Fruit fly (Drosophila melanogaster) whole organism, embryonic: Measurements from ENCODE around the gene cort.

Experiments used
- Bgb ChIP-seq: fragments of 200-800 bp; sonication (Bioruptor generic); IDR thresholded peaks from 2 replicates; pipeline ENCODE4 v1.3.6; 2022; ENCODE audit warnings: missing biosample characterization, missing genetic modification characterization; ENCODE audit not compliant: partially characterized antibody
- Blimp-1 ChIP-seq: fragments of 200-800 bp; sonication (Bioruptor generic); optimal IDR thresholded peaks from 3 replicates; lab custom pipeline; 2018; ENCODE audit warnings: missing biosample characterization, missing genetic modification characterization, mild to moderate bottlenecking, moderate library complexity, missing genetic modification reagents
- CG10565 ChIP-seq: fragments of 200-800 bp; sonication (Bioruptor generic); optimal IDR thresholded peaks from 3 replicates; lab custom pipeline; 2016; ENCODE audit warnings: missing biosample characterization, mild to moderate bottlenecking, missing genetic modification characterization
- CG10979 ChIP-seq: fragments of 200-800 bp; sonication (Bioruptor generic); optimal IDR thresholded peaks from 2 replicates; lab custom pipeline; 2018; ENCODE audit warnings: missing biosample characterization, mild to moderate bottlenecking, missing genetic modification characterization, moderate library complexity
- CG11398 ChIP-seq: fragments of 200-800 bp; sonication (Bioruptor generic); optimal IDR thresholded peaks from 2 replicates; lab custom pipeline; 2016; ENCODE audit warnings: missing biosample characterization, missing genetic modification characterization
- CG13296 ChIP-seq: fragments of 200-800 bp; sonication (Bioruptor generic); optimal IDR thresholded peaks from 3 replicates; lab custom pipeline; 2018; ENCODE audit warnings: missing biosample characterization, mild to moderate bottlenecking, missing genetic modification characterization
- CG13424 ChIP-seq: fragments of 200-800 bp; sonication (Bioruptor generic); optimal IDR thresholded peaks from 2 replicates; lab custom pipeline; 2019; ENCODE audit warnings: missing biosample characterization, mild to moderate bottlenecking, missing genetic modification characterization, moderate library complexity
- CG13894 ChIP-seq: fragments of 200-800 bp; sonication (Bioruptor generic); optimal IDR thresholded peaks from 3 replicates; lab custom pipeline; 2018; ENCODE audit warnings: missing biosample characterization, mild to moderate bottlenecking, missing genetic modification characterization, moderate library complexity
- CG14860 ChIP-seq: fragments of 200-800 bp; sonication (Bioruptor generic); IDR thresholded peaks from 3 replicates; pipeline ENCODE4 v1.3.6; 2022; ENCODE audit warnings: missing biosample characterization, missing genetic modification characterization; ENCODE audit not compliant: partially characterized antibody
- CG15479 ChIP-seq: fragments of 200-800 bp; sonication (Bioruptor generic); optimal IDR thresholded peaks from 3 replicates; lab custom pipeline; 2019; ENCODE audit warnings: missing biosample characterization, mild to moderate bottlenecking, missing genetic modification characterization, moderate library complexity
- CG1647 ChIP-seq: fragments of 200-800 bp; sonication (Bioruptor generic); optimal IDR thresholded peaks from 3 replicates; lab custom pipeline; 2016; ENCODE audit warnings: missing biosample characterization, missing genetic modification characterization
- CG17568 ChIP-seq: fragments of 200-800 bp; sonication (Bioruptor generic); optimal IDR thresholded peaks from 2 replicates; lab custom pipeline; 2018; ENCODE audit warnings: missing biosample characterization, mild to moderate bottlenecking, missing genetic modification characterization, moderate library complexity
- CG17612 ChIP-seq: fragments of 200-800 bp; sonication (Bioruptor generic); IDR thresholded peaks from 2 replicates; pipeline ENCODE4 v1.3.6; 2022; ENCODE audit warnings: missing biosample characterization, missing genetic modification characterization
- CG17829 ChIP-seq: fragments of 200-800 bp; optimal IDR thresholded peaks from 2 replicates; lab custom pipeline; 2019; ENCODE audit warnings: missing biosample characterization, mild to moderate bottlenecking, missing genetic modification characterization, moderate library complexity
- CG30020 ChIP-seq: fragments of 200-800 bp; optimal IDR thresholded peaks from 2 replicates; lab custom pipeline; 2019; ENCODE audit warnings: missing biosample characterization, mild to moderate bottlenecking, missing genetic modification characterization, moderate library complexity
- CG3726 ChIP-seq: fragments of 200-800 bp; sonication (Bioruptor generic); IDR thresholded peaks from 3 replicates; pipeline ENCODE4, ENCODE4 v1.3.6; 2022; ENCODE audit warnings: missing biosample characterization, missing genetic modification characterization
- CG8290 ChIP-seq, 3 experiments: fragments of 200-800 bp; sonication (Bioruptor generic); optimal IDR thresholded peaks; 2 replicates each; lab custom pipeline; 2016 to 2019; ENCODE audit warnings: missing biosample characterization in 3 of 3, missing genetic modification characterization in 3 of 3, mild to moderate bottlenecking in 2 of 3, moderate library complexity in 1 of 3
- Dip2 ChIP-seq: fragments of 200-800 bp; sonication (Bioruptor generic); IDR thresholded peaks from 2 replicates; pipeline ENCODE4 v1.3.6; 2022; ENCODE audit warnings: missing biosample characterization, missing genetic modification characterization
- Dll ChIP-seq: fragments of 200-800 bp; sonication (Bioruptor generic); IDR thresholded peaks from 4 replicates; pipeline ENCODE4 v1.3.6; 2022; ENCODE audit warnings: missing biosample characterization, missing genetic modification characterization; ENCODE audit not compliant: partially characterized antibody
- ERR ChIP-seq: fragments of 200-800 bp; sonication (Bioruptor generic); optimal IDR thresholded peaks from 2 replicates; lab custom pipeline; 2016; ENCODE audit warnings: missing biosample characterization, missing genetic modification characterization
- Hey ChIP-seq: fragments of 200-800 bp; sonication (Bioruptor generic); optimal IDR thresholded peaks from 3 replicates; lab custom pipeline; 2018; ENCODE audit warnings: missing biosample characterization, mild to moderate bottlenecking, missing genetic modification characterization
- HmgZ ChIP-seq: fragments of 200-800 bp; sonication (Bioruptor generic); optimal IDR thresholded peaks from 2 replicates; lab custom pipeline; 2018; ENCODE audit warnings: missing biosample characterization, mild to moderate bottlenecking, missing genetic modification characterization
- Hr51 ChIP-seq, 2 experiments: fragments of 200-800 bp; sonication (Bioruptor generic); optimal IDR thresholded peaks; 2 replicates in 1 of 2; 3 replicates in 1 of 2; lab custom pipeline; 2016 to 2018; ENCODE audit warnings: missing biosample characterization in 2 of 2, missing genetic modification characterization in 2 of 2, mild to moderate bottlenecking in 1 of 2, moderate library complexity in 1 of 2
- NK7.1 ChIP-seq: fragments of 200-800 bp; sonication (Bioruptor generic); optimal IDR thresholded peaks from 3 replicates; lab custom pipeline; 2016; ENCODE audit warnings: missing biosample characterization, missing genetic modification characterization
- TFAM ChIP-seq: fragments of 200-800 bp; sonication (Bioruptor generic); optimal IDR thresholded peaks from 2 replicates; lab custom pipeline; 2017; ENCODE audit warnings: missing biosample characterization, missing genetic modification characterization, inconsistent platforms
- ac ChIP-seq: fragments of 200-800 bp; sonication (Bioruptor generic); optimal IDR thresholded peaks from 3 replicates; lab custom pipeline; 2017; ENCODE audit warnings: missing biosample characterization, mild to moderate bottlenecking, missing genetic modification characterization
- aop ChIP-seq: fragments of 200-800 bp; sonication (Bioruptor generic); IDR thresholded peaks from 2 replicates; pipeline ENCODE4 v1.3.6; 2022; ENCODE audit warnings: missing biosample characterization, missing genetic modification characterization
- bowl ChIP-seq: fragments of 200-800 bp; sonication (Bioruptor generic); IDR thresholded peaks from 2 replicates; pipeline ENCODE4 v1.3.6; 2022; ENCODE audit warnings: missing biosample characterization, missing genetic modification characterization
- da ChIP-seq: fragments of 200-800 bp; sonication (Bioruptor generic); optimal IDR thresholded peaks from 2 replicates; lab custom pipeline; 2016; ENCODE audit warnings: missing biosample characterization, missing genetic modification characterization
- dysf ChIP-seq: fragments of 200-800 bp; sonication (Bioruptor generic); IDR thresholded peaks from 3 replicates; pipeline ENCODE4 v1.3.6; 2022; ENCODE audit warnings: missing biosample characterization, missing genetic modification characterization
- en ChIP-seq: fragments of 200-800 bp; sonication (Bioruptor generic); optimal IDR thresholded peaks from 2 replicates; lab custom pipeline; 2016; ENCODE audit warnings: missing biosample characterization, missing genetic modification characterization
- fd96Cb ChIP-seq: fragments of 200-800 bp; sonication (Bioruptor generic); optimal IDR thresholded peaks from 2 replicates; lab custom pipeline; 2018; ENCODE audit warnings: missing biosample characterization, mild to moderate bottlenecking, missing genetic modification characterization, moderate library complexity
- gro ChIP-seq: fragments of 200-800 bp; sonication (Bioruptor generic); optimal IDR thresholded peaks from 2 replicates; lab custom pipeline; 2016; ENCODE audit warnings: missing biosample characterization, missing genetic modification characterization
- gsb-n ChIP-seq: fragments of 200-800 bp; sonication (Bioruptor generic); optimal IDR thresholded peaks from 3 replicates; lab custom pipeline; 2018; ENCODE audit warnings: missing biosample characterization, mild to moderate bottlenecking, missing genetic modification characterization
- mirr ChIP-seq: fragments of 200-800 bp; sonication (Bioruptor generic); optimal IDR thresholded peaks from 3 replicates; lab custom pipeline; 2018; ENCODE audit warnings: missing biosample characterization, mild to moderate bottlenecking, missing genetic modification characterization
- onecut ChIP-seq: fragments of 200-800 bp; sonication (Bioruptor generic); IDR thresholded peaks from 2 replicates; pipeline ENCODE4 v1.3.6; 2022; ENCODE audit warnings: missing biosample characterization, missing genetic modification characterization
- pfk ChIP-seq: fragments of 200-800 bp; sonication (Bioruptor generic); optimal IDR thresholded peaks from 2 replicates; lab custom pipeline; 2018; ENCODE audit warnings: missing biosample characterization, mild to moderate bottlenecking, missing genetic modification characterization, moderate library complexity
- phol ChIP-seq: fragments of 200-800 bp; sonication (Bioruptor generic); optimal IDR thresholded peaks from 3 replicates; lab custom pipeline; 2018; ENCODE audit warnings: missing biosample characterization, mild to moderate bottlenecking, missing genetic modification characterization, moderate library complexity
- pzg ChIP-seq: fragments of 200-800 bp; sonication (Bioruptor generic); optimal IDR thresholded peaks from 3 replicates; lab custom pipeline; 2018; ENCODE audit warnings: missing biosample characterization, mild to moderate bottlenecking, missing genetic modification characterization, moderate library complexity
- sens-2 ChIP-seq: fragments of 200-800 bp; sonication (Bioruptor generic); IDR thresholded peaks from 2 replicates; pipeline ENCODE4 v1.3.6; 2022; ENCODE audit warnings: missing biosample characterization, missing genetic modification characterization
- slou ChIP-seq: fragments of 200-800 bp; sonication (Bioruptor generic); optimal IDR thresholded peaks from 3 replicates; lab custom pipeline; 2016; ENCODE audit warnings: missing biosample characterization, missing genetic modification characterization
- sqz ChIP-seq: fragments of 200-800 bp; sonication (Bioruptor generic); optimal IDR thresholded peaks from 3 replicates; lab custom pipeline; 2018; ENCODE audit warnings: missing biosample characterization, mild to moderate bottlenecking, missing genetic modification characterization
- stc ChIP-seq: fragments of 200-800 bp; sonication (Bioruptor generic); IDR thresholded peaks from 2 replicates; pipeline ENCODE4 v1.3.6; 2022; ENCODE audit warnings: missing biosample characterization, missing genetic modification characterization
- toy ChIP-seq: fragments of 200-800 bp; sonication (Bioruptor generic); IDR thresholded peaks from 2 replicates; pipeline ENCODE4 v1.3.6; 2022; ENCODE audit warnings: missing biosample characterization, missing genetic modification characterization
- trh ChIP-seq: fragments of 200-800 bp; sonication (Bioruptor generic); optimal IDR thresholded peaks from 2 replicates; lab custom pipeline; 2016; ENCODE audit warnings: missing biosample characterization, missing genetic modification characterization
- ttk ChIP-seq: fragments of 200-800 bp; sonication (Bioruptor generic); IDR thresholded peaks from 2 replicates; pipeline ENCODE4 v2.1.2; 2022; ENCODE audit warnings: missing biosample characterization, missing genetic modification characterization
- tx ChIP-seq: fragments of 200-800 bp; sonication (Bioruptor generic); optimal IDR thresholded peaks from 2 replicates; lab custom pipeline; 2016; ENCODE audit warnings: missing biosample characterization, missing genetic modification characterization
- yki ChIP-seq: fragments of >200 bp; optimal IDR thresholded peaks from 3 replicates; lab custom pipeline; 2018

cort gene

DNA sequence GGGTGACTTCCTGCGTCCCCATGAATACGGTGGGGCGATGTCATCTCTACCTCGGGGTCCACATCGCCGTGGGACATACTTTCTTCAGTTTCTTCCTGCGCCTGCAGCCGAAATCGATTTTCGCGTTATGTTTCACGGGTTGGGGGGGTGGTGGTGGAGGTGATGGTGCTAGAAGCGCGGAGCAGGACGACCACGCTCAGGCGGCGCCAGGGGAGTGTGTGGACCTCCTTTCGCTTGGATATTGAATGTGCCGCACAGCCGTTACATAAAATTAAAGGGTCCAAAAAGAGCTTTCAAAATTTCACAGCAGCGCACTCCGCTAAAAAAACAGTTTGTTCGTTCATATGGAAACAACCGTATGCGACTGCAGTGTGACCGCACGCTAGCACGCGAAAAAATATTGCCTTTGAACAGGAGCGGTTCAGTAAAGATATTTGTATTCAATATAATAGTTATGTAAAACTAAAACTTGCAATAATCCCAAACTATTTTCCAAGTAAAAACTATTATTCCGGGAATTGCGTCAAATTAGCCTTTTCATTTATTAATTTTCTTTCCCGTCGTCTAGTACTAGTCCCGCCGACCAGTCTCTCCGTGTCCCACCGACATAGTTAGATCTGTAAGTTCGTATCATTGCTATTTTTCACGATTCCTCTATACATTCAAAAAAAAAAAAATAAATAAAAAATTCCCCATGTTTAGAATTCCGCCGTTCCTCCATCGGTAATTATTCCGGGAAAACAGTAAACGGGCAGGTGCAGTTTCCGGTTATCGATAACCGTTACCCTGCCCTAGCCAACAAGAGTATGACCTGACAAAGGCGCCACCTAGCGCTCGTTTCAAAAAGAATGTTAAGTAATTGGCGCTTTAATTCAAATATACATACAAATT, 7.8 kb upstream of the cort start, which contains the start of gene Nhe3 (continued):
- peak; percentile 40 for TF ChIP-seq pzg
- TF ChIP-seq NK7.1 (GFP tag; lab: Kevin White, UChicago) = peak; percentile 71
- TF ChIP-seq CG10565 = peak; percentile 25
- peak; percentile 60; the same call in 1 of the 2 replicates for TF ChIP-seq Bgb (GFP tag; lab: Robert Waterston, UW)
- no peak for TF ChIP-seq ac
- TF ChIP-seq dysf (GFP tag; lab: Robert Waterston, UW) = peak; percentile 85
- peak; percentile 59; the same call in 1 of the 2 replicates for TF ChIP-seq CG17612 (GFP tag; lab: Robert Waterston, UW)
- peak; percentile 78 for TF ChIP-seq CG13424 (tag; lab: Kevin White, UChicago)
- peak; percentile 71 for TF ChIP-seq trh (GFP tag; lab: Kevin White, UChicago)
- peak; percentile 83 for TF ChIP-seq pfk
- TF ChIP-seq CG8290 (GFP tag; optimal IDR thresholded peaks at IDR 0.05; lab: Kevin White, UChicago) = peak; percentile 92
- TF ChIP-seq CG8290 (tag; optimal IDR thresholded peaks at IDR 0.05; lab: Kevin White, UChicago) = peak; percentile 69 to 81
- TF ChIP-seq da (GFP tag; lab: Kevin White, UChicago) = no peak
- TF ChIP-seq onecut (GFP tag; lab: Robert Waterston, UW) = peak; percentile 92
- TF ChIP-seq phol = peak; percentile 81
- TF ChIP-seq CG17829 (tag; lab: Kevin White, UChicago) = peak; percentile 75
- TF ChIP-seq ttk = peak; percentile 78
- peak; percentile 49 for TF ChIP-seq slou (GFP tag; lab: Kevin White, UChicago)
- peak; percentile 77 for TF ChIP-seq fd96Cb
- TF ChIP-seq CG3726 (GFP tag; lab: Robert Waterston, UW) = peak; percentile 29; the same call in 1 of the 3 replicates
- TF ChIP-seq tx (GFP tag; lab: Kevin White, UChicago) = peak; percentile 85
- TF ChIP-seq ERR (GFP tag; lab: Kevin White, UChicago) = peak; percentile 67
- TF ChIP-seq sqz (GFP tag; lab: Kevin White, UChicago) = peak; percentile 74
- peak; percentile 70 for TF ChIP-seq CG1647 (GFP tag; lab: Kevin White, UChicago)
- peak; percentile 35; the same call in 1 of the 2 replicates for TF ChIP-seq bowl (GFP tag; lab: Robert Waterston, UW)
- peak; percentile 70 for TF ChIP-seq CG17568
- no peak for TF ChIP-seq CG13894 (tag; lab: Kevin White, UChicago)
- TF ChIP-seq Blimp-1 (GFP tag; lab: Kevin White, UChicago) = peak; percentile 71
- TF ChIP-seq CG15479 (GFP tag; lab: Kevin White, UChicago) = no peak
- TF ChIP-seq Dip2 (GFP tag; lab: Robert Waterston, UW) = peak; percentile 95
- TF ChIP-seq CG10979 (tag; lab: Kevin White, UChicago) = peak; percentile 73
- TF ChIP-seq Hr51 (GFP tag; optimal IDR thresholded peaks at IDR 0.05; lab: Kevin White, UChicago) = peak; percentile 32 to 82
- TF ChIP-seq aop (GFP tag; lab: Robert Waterston, UW) = no peak
- TF ChIP-seq Hey (tag; lab: Kevin White, UChicago) = no peak
- peak; percentile 66; the same call in 3 of the 4 replicates for TF ChIP-seq Dll (GFP tag; lab: Robert Waterston, UW)
- peak; percentile 28 for TF ChIP-seq CG11398 (GFP tag; lab: Kevin White, UChicago)
- peak; percentile 69 for TF ChIP-seq gsb-n (tag; lab: Kevin White, UChicago)
- peak; percentile 67; the same call in 1 of the 2 replicates for TF ChIP-seq toy (GFP tag; lab: Robert Waterston, UW)
- no peak for TF ChIP-seq yki (lab: Kevin White, UChicago)
- no peak for TF ChIP-seq mirr (GFP tag; lab: Kevin White, UChicago)
- peak; percentile 74 for TF ChIP-seq CG30020 (tag; lab: Kevin White, UChicago)
- peak; percentile 60; the same call in 1 of the 2 replicates for TF ChIP-seq sens-2 (GFP tag; lab: Robert Waterston, UW)
- TF ChIP-seq gro = peak; percentile 41
- peak; percentile 52; the same call in 2 of the 3 replicates for TF ChIP-seq CG14860 (GFP tag; lab: Robert Waterston, UW)
- TF ChIP-seq en = no peak
- peak; percentile 62 for TF ChIP-seq HmgZ (tag; lab: Kevin White, UChicago)
- no peak for TF ChIP-seq TFAM
- TF ChIP-seq stc (GFP tag; lab: Robert Waterston, UW) = peak; percentile 74
- peak; percentile 79 for TF ChIP-seq CG13296 (GFP tag; lab: Kevin White, UChicago)
